Worm (Caenorhabditis elegans) whole organism, L1 larva: ENCODE data around the gene F26D11.13.

Source experiments
- C16A3.4 ChIP-seq: fragments of 150-350 bp; optimal IDR thresholded peaks from 2 replicates; lab custom pipeline; 2014; ENCODE audit warnings: missing biosample characterization, missing genetic modification characterization
- F16B12.6 ChIP-seq: fragments of 150-350 bp; optimal IDR thresholded peaks from 2 replicates; lab custom pipeline; 2014; ENCODE audit warnings: missing biosample characterization, missing genetic modification characterization
- Y116A8C.19 ChIP-seq: sonication (generic microtip); optimal IDR thresholded peaks from 2 replicates; lab custom pipeline; 2016; ENCODE audit warnings: missing compliant biosample characterization, missing genetic modification characterization, borderline replicate concordance
- blmp-1 ChIP-seq: fragments of 150-350 bp; optimal IDR thresholded peaks from 2 replicates; lab custom pipeline; 2014; ENCODE audit warnings: missing biosample characterization, missing genetic modification characterization
- ceh-8 ChIP-seq: fragments of 200-800 bp; sonication (Bioruptor generic); optimal IDR thresholded peaks from 2 replicates; lab custom pipeline; 2018; ENCODE audit warnings: mild to moderate bottlenecking, missing genetic modification characterization, moderate library complexity, missing compliant biosample characterization
- ceh-82 ChIP-seq, 3 experiments: fragments of 150-350 bp in 1 of 3; sonication (generic microtip) in 2 of 3; optimal IDR thresholded peaks; 2 replicates each; lab custom pipeline; 2014 to 2017; ENCODE audit warnings: missing biosample characterization in 3 of 3, missing genetic modification characterization in 3 of 3
- ceh-90 ChIP-seq: sonication (generic microtip); optimal IDR thresholded peaks from 2 replicates; lab custom pipeline; 2016; ENCODE audit warnings: missing genetic modification characterization, missing compliant biosample characterization
- dpl-1 ChIP-seq, 3 experiments: fragments of 150-350 bp in 2 of 3; sonication (generic microtip) in 1 of 3; optimal IDR thresholded peaks; 2 replicates each; lab custom pipeline; 2014 to 2017; ENCODE audit warnings: missing biosample characterization in 3 of 3, missing genetic modification characterization in 3 of 3, missing genetic modification reagents in 3 of 3
- dsc-1 ChIP-seq: sonication (generic microtip); optimal IDR thresholded peaks from 2 replicates; lab custom pipeline; 2016; ENCODE audit warnings: mild to moderate bottlenecking, missing genetic modification characterization, missing compliant biosample characterization
- efl-1 ChIP-seq, 4 experiments: fragments of 150-350 bp; optimal IDR thresholded peaks in 3 of 4; peaks in 1 of 4; 1 replicate in 1 of 4; 2 replicates in 3 of 4; lab custom pipeline; 2014; ENCODE audit warnings: missing biosample characterization in 2 of 4, missing genetic modification characterization in 2 of 4, missing genetic modification reagents in 2 of 4
- efl-3 ChIP-seq: fragments of 200-800 bp; sonication (Bioruptor generic); optimal IDR thresholded peaks from 2 replicates; lab custom pipeline; 2018; ENCODE audit warnings: mild to moderate bottlenecking, missing genetic modification characterization, missing compliant biosample characterization
- egl-13 ChIP-seq: sonication (generic microtip); optimal IDR thresholded peaks from 2 replicates; lab custom pipeline; 2016; ENCODE audit warnings: missing genotype, missing genetic modification reagents, missing genetic modification characterization, missing compliant biosample characterization
- fkh-4 ChIP-seq: sonication (generic microtip); optimal IDR thresholded peaks from 2 replicates; lab custom pipeline; 2016; ENCODE audit warnings: missing compliant biosample characterization, missing genetic modification characterization, borderline replicate concordance
- fos-1 ChIP-seq: fragments of 150-350 bp; optimal IDR thresholded peaks from 2 replicates; lab custom pipeline; 2014; ENCODE audit warnings: missing biosample characterization, missing genetic modification characterization
- irx-1 ChIP-seq: sonication (generic microtip); optimal IDR thresholded peaks from 2 replicates; lab custom pipeline; 2016; ENCODE audit warnings: missing genetic modification characterization, missing compliant biosample characterization
- isw-1 ChIP-seq: fragments of 200-800 bp; sonication (Bioruptor generic); IDR thresholded peaks from 2 replicates; pipeline ENCODE4 v1.3.6; 2022; ENCODE audit warnings: missing genetic modification characterization, missing compliant biosample characterization
- lin-13 ChIP-seq: fragments of 150-350 bp; optimal IDR thresholded peaks from 2 replicates; lab custom pipeline; 2014; ENCODE audit warnings: missing biosample characterization, missing genetic modification reagents, missing genetic modification characterization
- lin-35 ChIP-seq, 2 experiments: fragments of 150-350 bp; optimal IDR thresholded peaks; 2 replicates each; lab custom pipeline; 2014; ENCODE audit warnings: missing biosample characterization in 2 of 2, missing genetic modification characterization in 2 of 2, missing genetic modification reagents in 2 of 2
- lir-3 ChIP-seq: sonication (generic microtip); optimal IDR thresholded peaks from 2 replicates; lab custom pipeline; 2016; ENCODE audit warnings: mild to moderate bottlenecking, missing genetic modification characterization, moderate library complexity, missing compliant biosample characterization; ENCODE audit not compliant: poor library complexity
- lsy-2 ChIP-seq, 2 experiments: fragments of 150-350 bp; optimal IDR thresholded peaks; 2 replicates each; lab custom pipeline; 2014; ENCODE audit warnings: missing biosample characterization in 2 of 2, missing genetic modification characterization in 2 of 2
- mab-9 ChIP-seq: fragments of 200-800 bp; sonication (Bioruptor generic); IDR thresholded peaks from 2 replicates; pipeline ENCODE4 v1.3.6; 2022; ENCODE audit warnings: missing genetic modification reagents, missing genetic modification characterization, missing compliant biosample characterization
- mef-2 ChIP-seq: fragments of 150-350 bp; optimal IDR thresholded peaks from 2 replicates; lab custom pipeline; 2014; ENCODE audit warnings: missing biosample characterization, missing genetic modification characterization
- nhr-20 ChIP-seq: sonication (generic microtip); optimal IDR thresholded peaks from 2 replicates; lab custom pipeline; 2016; ENCODE audit warnings: mild to moderate bottlenecking, missing genetic modification characterization, missing compliant biosample characterization
- nhr-47 ChIP-seq: sonication (generic microtip); optimal IDR thresholded peaks from 2 replicates; lab custom pipeline; 2016; ENCODE audit warnings: mild to moderate bottlenecking, missing genetic modification characterization, moderate library complexity, missing compliant biosample characterization
- nhr-71 ChIP-seq: sonication (generic microtip); optimal IDR thresholded peaks from 2 replicates; lab custom pipeline; 2016; ENCODE audit warnings: mild to moderate bottlenecking, missing genetic modification characterization, moderate library complexity, missing compliant biosample characterization
- nhr-77 ChIP-seq: fragments of 150-350 bp; optimal IDR thresholded peaks from 2 replicates; lab custom pipeline; 2014; ENCODE audit warnings: missing biosample characterization, missing genetic modification characterization
- skn-1 ChIP-seq: fragments of 150-350 bp; optimal IDR thresholded peaks from 2 replicates; lab custom pipeline; 2014; ENCODE audit warnings: missing biosample characterization, missing genetic modification characterization
- snpc-4 ChIP-seq: fragments of 150-350 bp; optimal IDR thresholded peaks from 2 replicates; lab custom pipeline; 2014; ENCODE audit warnings: missing biosample characterization, missing genetic modification characterization
- sptf-1 ChIP-seq: fragments of 150-350 bp; optimal IDR thresholded peaks from 2 replicates; lab custom pipeline; 2014; ENCODE audit warnings: missing biosample characterization, missing genetic modification characterization
- sup-37 ChIP-seq: fragments of 200-800 bp; sonication (Bioruptor generic); optimal IDR thresholded peaks from 2 replicates; lab custom pipeline; 2018; ENCODE audit warnings: mild to moderate bottlenecking, missing genetic modification characterization, missing compliant biosample characterization
- tlp-1 ChIP-seq: fragments of 150-350 bp; optimal IDR thresholded peaks from 2 replicates; lab custom pipeline; 2014; ENCODE audit warnings: missing biosample characterization, missing genetic modification characterization
- unc-130 ChIP-seq: fragments of 150-350 bp; optimal IDR thresholded peaks from 2 replicates; lab custom pipeline; 2017; ENCODE audit warnings: missing biosample characterization, missing genetic modification characterization, inconsistent platforms
- unc-86 ChIP-seq: sonication (generic microtip); optimal IDR thresholded peaks from 2 replicates; lab custom pipeline; 2016; ENCODE audit warnings: missing genetic modification characterization, missing compliant biosample characterization
- zip-4 ChIP-seq: fragments of 200-800 bp; sonication (Bioruptor generic); optimal IDR thresholded peaks from 2 replicates; lab custom pipeline; 2018; ENCODE audit warnings: mild to moderate bottlenecking, missing genetic modification characterization, moderate library complexity, missing compliant biosample characterization
- ztf-4 ChIP-seq: fragments of 150-350 bp; optimal IDR thresholded peaks from 2 replicates; lab custom pipeline; 2014; ENCODE audit warnings: missing biosample characterization, missing genetic modification characterization

Gene F26D11.13

DNA sequence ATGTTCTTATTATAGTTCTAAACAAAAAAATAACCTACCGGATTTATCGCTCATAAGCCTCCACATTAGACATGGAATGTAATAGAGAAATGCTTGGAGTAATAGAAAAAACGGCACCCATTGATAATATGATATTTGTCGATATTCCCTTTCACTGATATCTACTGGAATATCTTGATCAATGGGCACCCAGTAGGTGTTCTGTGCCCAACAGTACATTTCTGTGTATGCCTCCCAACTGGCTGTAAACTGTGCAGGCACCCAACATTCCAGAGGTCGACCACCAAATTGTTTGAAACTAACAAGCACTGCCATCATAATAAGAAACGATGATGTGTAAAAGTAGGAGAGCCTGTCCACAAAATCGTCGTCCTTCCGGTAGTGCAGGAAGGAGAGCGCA, 10.0 kb upstream of the F26D11.13 start:
- TF ChIP-seq nhr-20 (tag; lab: Kevin White, UChicago) (no peak), ztf-4 (tag; lab: Kevin White, UChicago) (no peak), irx-1 (tag; lab: Kevin White, UChicago) (no peak), isw-1 (GFP tag; lab: Robert Waterston, UW) (no peak)

DNA sequence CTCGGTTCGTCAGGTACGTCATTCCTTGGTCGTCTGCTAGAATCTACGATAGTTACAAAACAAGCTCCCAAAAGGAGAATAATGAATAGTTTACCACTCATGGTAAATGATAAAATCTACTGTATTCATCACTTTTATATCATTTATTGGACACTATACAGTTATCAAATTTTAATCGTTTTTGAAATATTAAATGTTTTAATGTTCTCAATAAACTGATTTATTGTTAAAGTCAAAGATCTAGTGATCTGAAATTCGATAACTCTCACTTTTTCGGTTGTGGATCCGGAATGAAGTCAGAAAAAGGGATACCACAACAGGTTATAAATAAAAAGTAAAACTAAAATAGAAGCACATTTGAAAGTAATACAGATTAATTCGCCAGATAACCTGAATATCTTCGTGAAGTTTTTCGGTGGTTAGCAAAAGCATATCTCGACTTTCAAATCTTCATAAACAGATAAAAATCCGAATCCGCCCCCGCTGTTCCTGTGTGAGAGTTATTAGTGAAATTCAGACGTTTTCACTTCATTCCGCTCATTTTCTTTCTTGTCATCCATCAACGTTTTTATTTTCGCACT, 4.4 kb upstream of the F26D11.13 start, which contains the start of the genes clec-217 and F26D11.2:
TSS of gene clec-217 (minus strand) at position 101 of the 581 bp plus-strand sequence.
TSS of gene F26D11.2 (plus strand) at position 531 of the 581 bp plus-strand sequence.
- no peak for TF ChIP-seq efl-3 (GFP tag; lab: Kevin White, UChicago)
- TF ChIP-seq mab-9, result no peak
- no peak for TF ChIP-seq mef-2 (tag; lab: Kevin White, UChicago)
- no peak for TF ChIP-seq dsc-1
- TF ChIP-seq blmp-1 (tag; lab: Kevin White, UChicago), result peak; percentile 40
- no peak for TF ChIP-seq dpl-1 (GFP tag; optimal IDR thresholded peaks at IDR 0.05; lab: Kevin White, UChicago)
- TF ChIP-seq fos-1 (tag; lab: Kevin White, UChicago), result no peak
- no peak for TF ChIP-seq egl-13 (tag; lab: Kevin White, UChicago)

- TF ChIP-seq unc-86, result no peak
- no peak for TF ChIP-seq efl-1 (optimal IDR thresholded peaks at IDR 0.05; lab: Kevin White, UChicago)
- TF ChIP-seq efl-1 (GFP tag; optimal IDR thresholded peaks at IDR 0.05 in 1 of 2; lab: Kevin White, UChicago), result peak in 1 of 2 experiments; percentile 87
- TF ChIP-seq fkh-4 (tag; lab: Kevin White, UChicago), result no peak
- TF ChIP-seq lin-13 (GFP tag; lab: Kevin White, UChicago), result no peak
- TF ChIP-seq skn-1 (tag; lab: Kevin White, UChicago), result no peak
- TF ChIP-seq lir-3 (tag; lab: Kevin White, UChicago), result no peak
- no peak for TF ChIP-seq snpc-4 (tag; lab: Kevin White, UChicago)
- no peak for TF ChIP-seq nhr-20 (tag; lab: Kevin White, UChicago)
- TF ChIP-seq, all 84 proteins: peak for 1
These were observed 1.8 kb upstream of the F26D11.13 start, which contains the start of gene pals-34 for ce11 chrV:7956218-7956617. Gene pals-34 (minus strand): TSS chrV:7956497.

DNA sequence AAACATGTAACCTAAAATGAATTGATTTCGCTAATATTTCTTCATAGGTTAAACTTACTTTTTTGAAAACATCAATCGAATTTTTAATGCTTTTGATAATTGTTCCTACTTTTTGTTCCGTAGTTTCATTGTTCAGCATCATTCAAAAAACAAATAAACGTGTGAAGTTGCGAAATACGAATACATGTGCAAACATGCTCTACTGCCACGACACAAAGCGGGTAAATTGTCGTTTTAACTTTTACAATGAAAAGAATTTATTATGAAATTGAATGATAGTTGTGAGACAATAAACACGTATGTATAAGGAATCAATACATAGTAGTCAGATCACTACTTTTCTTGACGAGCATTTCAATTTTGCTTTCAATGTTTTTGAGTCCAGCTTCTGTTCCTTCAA, 716 bp upstream of the F26D11.13 start, which contains the start of gene F26D11.12:
TSS of gene F26D11.12 (minus strand) at position 145 of the 400 bp plus-strand sequence.
- TF ChIP-seq zip-4, result peak; percentile 38
- TF ChIP-seq dpl-1 (GFP tag; optimal IDR thresholded peaks at IDR 0.05; lab: Kevin White, UChicago), result peak; percentile 44 to 73 (median 66)
- peak in 1 of 3 experiments; percentile 4 for TF ChIP-seq ceh-82 (tag; optimal IDR thresholded peaks at IDR 0.05; lab: Kevin White, UChicago)
- TF ChIP-seq sup-37 (GFP tag; lab: Kevin White, UChicago), result no peak
- peak in 1 of 2 experiments; percentile 44 for TF ChIP-seq lsy-2 (tag; optimal IDR thresholded peaks at IDR 0.05; lab: Kevin White, UChicago)
- TF ChIP-seq tlp-1 (tag; lab: Kevin White, UChicago), result no peak
- no peak for TF ChIP-seq unc-130 (tag; lab: Kevin White, UChicago)
- peak; percentile 15 for TF ChIP-seq C16A3.4
- TF ChIP-seq isw-1 (GFP tag; lab: Robert Waterston, UW), result no peak
- no peak for TF ChIP-seq F16B12.6 (tag; lab: Kevin White, UChicago)
- TF ChIP-seq Y116A8C.19 (tag; lab: Kevin White, UChicago), result no peak
- TF ChIP-seq nhr-77 (tag; lab: Kevin White, UChicago), result no peak
- no peak for TF ChIP-seq sptf-1 (tag; lab: Kevin White, UChicago)
- TF ChIP-seq lin-35 (GFP tag; optimal IDR thresholded peaks at IDR 0.05; lab: Kevin White, UChicago), result peak; percentile 22 to 86
- peak; percentile 62 for TF ChIP-seq skn-1 (tag; lab: Kevin White, UChicago)
- TF ChIP-seq nhr-47 (tag; lab: Kevin White, UChicago), result no peak
- peak; percentile 56 to 66 for TF ChIP-seq efl-1 (optimal IDR thresholded peaks at IDR 0.05; lab: Kevin White, UChicago)
- TF ChIP-seq efl-1 (GFP tag; optimal IDR thresholded peaks at IDR 0.05 in 1 of 2; lab: Kevin White, UChicago), result peak; percentile 68 to 98
- TF ChIP-seq unc-86, result no peak
- TF ChIP-seq nhr-71 (tag; lab: Kevin White, UChicago), result no peak
- TF ChIP-seq blmp-1 (tag; lab: Kevin White, UChicago), result no peak
- TF ChIP-seq ceh-8, result no peak
- no peak for TF ChIP-seq ceh-90 (tag; lab: Kevin White, UChicago)
- TF ChIP-seq dsc-1, result no peak
